Fruit fly (Drosophila melanogaster) whole organism, pupa: ENCODE results near the gene Stt3B.

Experiments used
- CG10348 ChIP-seq: fragments of 200-800 bp; sonication (Bioruptor generic); IDR thresholded peaks from 2 replicates; pipeline ENCODE4 v1.3.6; 2022; ENCODE audit warnings: missing biosample characterization, missing genetic modification characterization
- CG12605 ChIP-seq: fragments of 200-800 bp; sonication (Bioruptor generic); IDR thresholded peaks from 2 replicates; pipeline ENCODE4 v1.3.6; 2022; ENCODE audit warnings: missing biosample characterization, missing genetic modification characterization
- CG13204 ChIP-seq: fragments of 200-800 bp; sonication (Bioruptor generic); optimal IDR thresholded peaks from 2 replicates; lab custom pipeline; 2018; ENCODE audit warnings: missing biosample characterization, mild to moderate bottlenecking, missing genetic modification characterization, moderate library complexity
- CG14655 ChIP-seq: fragments of 200-800 bp; sonication (Bioruptor generic); optimal IDR thresholded peaks from 3 replicates; lab custom pipeline; 2017; ENCODE audit warnings: mild to moderate bottlenecking, missing biosample characterization, missing genetic modification reagents, missing genetic modification characterization
- CG15710 ChIP-seq: fragments of 200-800 bp; sonication (Bioruptor generic); optimal IDR thresholded peaks from 2 replicates; lab custom pipeline; 2018; ENCODE audit warnings: missing biosample characterization, mild to moderate bottlenecking, missing genetic modification characterization, moderate library complexity
- CG17806 ChIP-seq: fragments of 200-800 bp; sonication (Bioruptor generic); optimal IDR thresholded peaks from 2 replicates; lab custom pipeline; 2018; ENCODE audit warnings: missing biosample characterization, mild to moderate bottlenecking, missing genetic modification characterization, moderate library complexity
- CG32121 ChIP-seq: fragments of 200-800 bp; sonication (Bioruptor generic); IDR thresholded peaks from 2 replicates; pipeline ENCODE4 v1.3.6; 2022; ENCODE audit warnings: missing biosample characterization, missing genetic modification characterization
- CG34367 ChIP-seq: fragments of 200-800 bp; sonication (Bioruptor generic); optimal IDR thresholded peaks from 2 replicates; lab custom pipeline; 2018; ENCODE audit warnings: missing biosample characterization, mild to moderate bottlenecking, missing genetic modification characterization
- CG4496 ChIP-seq: fragments of 200-800 bp; sonication (Bioruptor generic); IDR thresholded peaks from 3 replicates; pipeline ENCODE4 v1.3.6; 2022; ENCODE audit warnings: missing biosample characterization, missing genetic modification characterization
- CG8159 ChIP-seq: fragments of 200-800 bp; sonication (Bioruptor generic); optimal IDR thresholded peaks from 3 replicates; lab custom pipeline; 2018; ENCODE audit warnings: missing biosample characterization, mild to moderate bottlenecking, missing genetic modification characterization, moderate library complexity
- CG8301 ChIP-seq: fragments of 200-800 bp; sonication (Bioruptor generic); optimal IDR thresholded peaks from 2 replicates; lab custom pipeline; 2018; ENCODE audit warnings: missing biosample characterization, mild to moderate bottlenecking, missing genetic modification characterization
- CG9948 ChIP-seq: fragments of 200-800 bp; sonication (Bioruptor generic); optimal IDR thresholded peaks from 2 replicates; lab custom pipeline; 2018; ENCODE audit warnings: missing biosample characterization, mild to moderate bottlenecking, missing genetic modification characterization, moderate library complexity
- D1 ChIP-seq: fragments of 200-800 bp; sonication (Bioruptor generic); optimal IDR thresholded peaks from 2 replicates; lab custom pipeline; 2018; ENCODE audit warnings: missing biosample characterization, mild to moderate bottlenecking, missing genetic modification characterization, moderate library complexity
- EcR ChIP-seq: fragments of 200-800 bp; sonication (Bioruptor generic); optimal IDR thresholded peaks from 3 replicates; lab custom pipeline; 2019; ENCODE audit warnings: missing biosample characterization, missing genetic modification characterization, mild to moderate bottlenecking, moderate library complexity, missing genetic modification reagents
- Ets98B ChIP-seq: fragments of 200-800 bp; sonication (Bioruptor generic); IDR thresholded peaks from 2 replicates; pipeline ENCODE4 v1.3.6; 2022; ENCODE audit warnings: missing biosample characterization, missing genetic modification characterization
- Pif1A ChIP-seq: fragments of 200-800 bp; sonication (Bioruptor generic); optimal IDR thresholded peaks from 3 replicates; lab custom pipeline; 2016; ENCODE audit warnings: missing biosample characterization, missing genetic modification characterization
- Pif1B ChIP-seq: fragments of 200-800 bp; sonication (Bioruptor generic); optimal IDR thresholded peaks from 3 replicates; lab custom pipeline; 2016; ENCODE audit warnings: missing biosample characterization, missing genetic modification characterization
- Snoo ChIP-seq: fragments of 200-800 bp; sonication (Bioruptor generic); optimal IDR thresholded peaks from 3 replicates; lab custom pipeline; 2017; ENCODE audit warnings: missing biosample characterization, mild to moderate bottlenecking, missing genetic modification characterization, inconsistent platforms
- fd96Ca ChIP-seq: fragments of 200-800 bp; sonication (Bioruptor generic); IDR thresholded peaks from 3 replicates; pipeline ENCODE4 v1.3.6; 2022; ENCODE audit warnings: missing biosample characterization, missing genetic modification characterization
- gl ChIP-seq: fragments of 200-800 bp; sonication (Bioruptor generic); optimal IDR thresholded peaks from 2 replicates; lab custom pipeline; 2018; ENCODE audit warnings: missing biosample characterization, mild to moderate bottlenecking, missing genetic modification characterization
- rn ChIP-seq: fragments of 200-800 bp; sonication (Bioruptor generic); IDR thresholded peaks from 2 replicates; pipeline ENCODE4 v1.3.6; 2022; ENCODE audit warnings: missing biosample characterization, missing genetic modification characterization

Stt3B gene

DNA sequence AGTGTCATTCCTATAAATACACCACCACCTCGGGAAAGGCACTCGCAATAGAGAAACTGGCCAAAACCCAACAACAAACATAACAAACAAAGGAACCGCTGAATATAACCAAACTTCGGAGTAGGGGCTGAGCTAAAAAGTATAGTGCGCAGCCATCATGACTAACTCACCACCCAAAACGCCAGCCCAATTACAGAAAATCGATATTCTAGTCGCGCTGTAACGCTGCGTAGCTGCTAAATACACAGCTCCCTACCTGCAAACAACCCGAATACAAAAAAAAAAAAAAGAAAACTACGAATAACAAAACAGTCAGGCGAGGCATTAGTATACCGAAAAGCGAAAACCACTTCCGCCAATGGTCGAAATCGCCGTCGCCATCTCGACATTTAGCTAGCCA is 18.8 kb downstream of the Stt3B start:
- no peak for TF ChIP-seq CG8159 (tag; lab: Kevin White, UChicago)
- no peak for TF ChIP-seq CG8301 (tag; lab: Kevin White, UChicago)
- no peak for TF ChIP-seq CG14655 (GFP tag; lab: Kevin White, UChicago)
- no peak for TF ChIP-seq EcR (GFP tag; lab: Kevin White, UChicago)
- no peak for TF ChIP-seq Pif1B
- no peak for TF ChIP-seq Ets98B (GFP tag; lab: Robert Waterston, UW)
- TF ChIP-seq CG13204 (GFP tag; lab: Kevin White, UChicago): no peak
- no peak for TF ChIP-seq CG9948 (tag; lab: Kevin White, UChicago)
- no peak for TF ChIP-seq CG32121 (GFP tag; lab: Robert Waterston, UW)
- TF ChIP-seq Pif1A (GFP tag; lab: Kevin White, UChicago): no peak
- TF ChIP-seq CG12605 (GFP tag; lab: Robert Waterston, UW): no peak
- no peak for TF ChIP-seq rn (GFP tag; lab: Robert Waterston, UW)
- no peak for TF ChIP-seq CG4496 (GFP tag; lab: Robert Waterston, UW)
- TF ChIP-seq CG15710 (tag; lab: Kevin White, UChicago): no peak
- no peak for TF ChIP-seq gl
- no peak for TF ChIP-seq fd96Ca (GFP tag; lab: Robert Waterston, UW)

- peak; percentile 44 for TF ChIP-seq gl
- no peak for TF ChIP-seq fd96Ca (GFP tag; lab: Robert Waterston, UW)
- peak; percentile 39 for TF ChIP-seq Snoo (tag; lab: Kevin White, UChicago)
- peak; percentile 11 for TF ChIP-seq CG15710 (tag; lab: Kevin White, UChicago)
- peak; percentile 72 for TF ChIP-seq EcR (GFP tag; lab: Kevin White, UChicago)
- no peak for TF ChIP-seq CG34367 (tag; lab: Kevin White, UChicago)
- no peak for TF ChIP-seq Pif1A (GFP tag; lab: Kevin White, UChicago)
- no peak for TF ChIP-seq CG4496 (GFP tag; lab: Robert Waterston, UW)
- no peak for TF ChIP-seq D1 (tag; lab: Kevin White, UChicago)
- no peak for TF ChIP-seq CG8159 (tag; lab: Kevin White, UChicago)
- no peak for TF ChIP-seq CG13204 (GFP tag; lab: Kevin White, UChicago)
- TF ChIP-seq rn (GFP tag; lab: Robert Waterston, UW): no peak
- no peak for TF ChIP-seq CG9948 (tag; lab: Kevin White, UChicago)
- TF ChIP-seq Ets98B (GFP tag; lab: Robert Waterston, UW): no peak
- no peak for TF ChIP-seq CG32121 (GFP tag; lab: Robert Waterston, UW)
- TF ChIP-seq Pif1B: peak; percentile 59
- TF ChIP-seq CG12605 (GFP tag; lab: Robert Waterston, UW): no peak
- TF ChIP-seq CG8301 (tag; lab: Kevin White, UChicago): peak; percentile 5
- no peak for TF ChIP-seq CG10348 (GFP tag; lab: Robert Waterston, UW)
- peak; percentile 13 for TF ChIP-seq CG17806 (tag; lab: Kevin White, UChicago)
- TF ChIP-seq CG14655 (GFP tag; lab: Kevin White, UChicago): no peak
Observed at dm6 chr3R:25049742-25050517, 19.5 kb downstream of the Stt3B start.

DNA sequence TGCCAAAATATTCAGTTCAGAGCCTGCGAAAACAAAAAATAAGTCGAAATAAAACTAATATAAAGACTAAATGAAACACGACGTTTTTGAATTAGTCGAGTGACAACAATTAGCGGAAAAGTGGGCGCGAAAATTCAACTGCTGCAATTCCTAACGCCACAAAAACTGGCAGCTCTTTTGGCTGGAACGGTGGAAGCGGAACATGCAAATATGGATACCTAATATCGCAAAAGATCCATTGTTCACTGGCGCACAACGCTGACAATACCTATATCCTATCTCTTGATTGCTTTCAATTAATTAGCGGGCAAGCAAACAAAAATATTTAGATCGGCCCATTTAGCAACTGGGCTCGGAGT is 20.1 kb downstream of the Stt3B start, which contains the start of gene CG11791:
CG11791 (plus strand) TSS at position 234 of the 359 bp plus-strand sequence.
- TF ChIP-seq CG13204 (GFP tag; lab: Kevin White, UChicago) (no peak), CG17806 (tag; lab: Kevin White, UChicago) (no peak), CG8301 (tag; lab: Kevin White, UChicago) (no peak), CG9948 (tag; lab: Kevin White, UChicago) (no peak), CG15710 (tag; lab: Kevin White, UChicago) (no peak), CG8159 (tag; lab: Kevin White, UChicago) (no peak)

dm6 chr3R:25047504-25047903 is 21.9 kb downstream of the Stt3B start, which contains the start of gene CG11790:
TSS of gene CG11790 (plus strand) at chr3R:25047706.
- TF ChIP-seq CG32121 (GFP tag; lab: Robert Waterston, UW) (peak; percentile 15; the same call in 1 of the 2 replicates), Ets98B (GFP tag; lab: Robert Waterston, UW) (no peak; the same call in 1 of the 2 replicates), rn (GFP tag; lab: Robert Waterston, UW) (no peak), CG4496 (GFP tag; lab: Robert Waterston, UW) (0 out of 3 replicates have a peak, but pooled peaks have one; percentile 31), Snoo (tag; lab: Kevin White, UChicago) (no peak)

dm6 chr3R:25046023-25046422 is 23.4 kb downstream of the Stt3B start, which contains the start of gene CG11786:
TSS of gene CG11786 (plus strand) at chr3R:25046323.
- TF ChIP-seq CG15710 (tag; lab: Kevin White, UChicago) (no peak), Snoo (tag; lab: Kevin White, UChicago) (no peak), CG13204 (GFP tag; lab: Kevin White, UChicago) (no peak), Pif1B (no peak), EcR (GFP tag; lab: Kevin White, UChicago) (no peak), Pif1A (GFP tag; lab: Kevin White, UChicago) (no peak), fd96Ca (GFP tag; lab: Robert Waterston, UW) (no peak), CG4496 (GFP tag; lab: Robert Waterston, UW) (no peak), CG9948 (tag; lab: Kevin White, UChicago) (no peak)
